Fruit fly (Drosophila melanogaster): ENCODE measurements around the gene CG17292.
A peak's percentile ranks its signal among the peaks of the same experiment; 100 is the strongest.

Gene CG17292

DNA sequence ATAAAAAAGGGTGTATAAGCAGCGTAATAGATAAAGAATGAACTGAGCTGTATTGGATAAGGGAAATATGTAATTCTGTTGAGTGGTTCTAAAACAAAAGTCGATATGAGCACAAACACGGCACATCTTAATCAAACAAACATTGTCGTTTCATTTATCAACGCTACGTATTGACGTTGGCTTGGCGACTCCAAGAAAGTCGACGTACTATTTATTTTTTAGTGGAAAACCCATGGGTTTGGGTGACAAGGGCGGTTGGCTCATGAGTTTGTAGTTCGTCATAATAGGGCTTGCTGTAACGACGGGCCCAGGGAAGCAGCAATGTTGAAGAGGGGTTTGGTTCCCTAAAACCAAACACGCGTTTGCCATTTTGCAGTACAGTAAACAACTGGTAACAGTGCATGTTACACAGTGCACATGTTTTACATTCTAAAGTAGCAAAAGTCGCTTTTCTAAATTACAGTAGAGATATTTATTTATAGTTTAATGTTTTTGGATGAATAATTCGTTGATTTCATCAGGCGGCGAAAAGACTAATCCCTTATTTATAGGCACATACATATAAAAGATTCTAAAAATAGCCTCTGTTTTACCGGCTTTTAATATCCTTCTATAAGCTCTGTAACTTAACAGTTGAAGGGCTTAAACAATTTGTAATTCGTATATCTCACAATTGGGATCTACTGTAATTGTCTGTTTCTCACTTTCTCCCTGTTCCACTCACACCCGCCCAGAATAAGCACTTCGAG lies 8.9 kb upstream of the CG17292 start (continued):
- TF ChIP-seq ems (GFP tag; optimal IDR thresholded peaks at IDR 0.05) (no peak), CG34376 (GFP tag; optimal IDR thresholded peaks at IDR 0.05) (no peak), CG6689 (GFP tag; IDR thresholded peaks at IDR 0.05) (no peak), crp (GFP tag; optimal IDR thresholded peaks at IDR 0.05) (no peak), CG14667 (GFP tag; IDR thresholded peaks at IDR 0.05) (no peak), slou (GFP tag; optimal IDR thresholded peaks at IDR 0.05) (no peak), CG3065 (GFP tag; optimal IDR thresholded peaks at IDR 0.05) (no peak), danr (GFP tag; IDR thresholded peaks at IDR 0.05) (no peak), peb (GFP tag; IDR thresholded peaks at IDR 0.05) (no peak), bigmax (GFP tag; optimal IDR thresholded peaks at IDR 0.05) (no peak), pros (GFP tag; optimal IDR thresholded peaks at IDR 0.05) (peak; percentile 51), CG2199 (GFP tag; IDR thresholded peaks at IDR 0.05) (peak; percentile 38; the same call in 1 of the 3 replicates), CG13287 (GFP tag; IDR thresholded peaks at IDR 0.05; ENCODE audit: partially characterized antibody) (no peak), phol (tag; optimal IDR thresholded peaks at IDR 0.05) (peak; percentile 40), CG34224 (GFP tag; IDR thresholded peaks at IDR 0.05; ENCODE audit: partially characterized antibody) (no peak), Fer1 (GFP tag; optimal IDR thresholded peaks at IDR 0.05) (no peak), ap (GFP tag; IDR thresholded peaks at IDR 0.05) (no peak), CG17912 (GFP tag; optimal IDR thresholded peaks at IDR 0.05) (no peak), stc (GFP tag; IDR thresholded peaks at IDR 0.05) (no peak), CG6854 (GFP tag; optimal IDR thresholded peaks at IDR 0.05) (no peak), sr (GFP tag; IDR thresholded peaks at IDR 0.05) (no peak), zen (tag; optimal IDR thresholded peaks at IDR 0.05) (no peak), grn (GFP tag; optimal IDR thresholded peaks at IDR 0.05) (no peak), trem (tag; optimal IDR thresholded peaks at IDR 0.05) (no peak), E2f2 (GFP tag; IDR thresholded peaks at IDR 0.05) (no peak), CG3163 (GFP tag; optimal IDR thresholded peaks at IDR 0.05) (no peak), CG1233 (GFP tag; optimal IDR thresholded peaks at IDR 0.05) (no peak), mirr (GFP tag; optimal IDR thresholded peaks at IDR 0.05) (no peak), Opbp (GFP tag; IDR thresholded peaks at IDR 0.05; ENCODE audit: partially characterized antibody) (no peak), abd-A (tag; optimal IDR thresholded peaks at IDR 0.05) (no peak), gcm (GFP tag; optimal IDR thresholded peaks at IDR 0.05) (no peak), CG43689 (GFP tag; IDR thresholded peaks at IDR 0.05) (no peak), CG16863 (GFP tag; optimal IDR thresholded peaks at IDR 0.05) (no peak), kah (GFP tag; optimal IDR thresholded peaks at IDR 0.05) (no peak), Scr (GFP tag; IDR thresholded peaks at IDR 0.05; ENCODE audit: partially characterized antibody) (no peak), jumu (GFP tag; optimal IDR thresholded peaks at IDR 0.05) (no peak), lov (optimal IDR thresholded peaks at IDR 0.05) (no peak), lov (GFP tag; IDR thresholded peaks at IDR 0.05) (no peak), her (GFP tag; optimal IDR thresholded peaks at IDR 0.05) (no peak), CG5180 (GFP tag; optimal IDR thresholded peaks at IDR 0.05) (no peak), CG7556 (GFP tag; optimal IDR thresholded peaks at IDR 0.05) (peak; percentile 44), NK7.1 (GFP tag; optimal IDR thresholded peaks at IDR 0.05) (no peak), CG11398 (GFP tag; optimal IDR thresholded peaks at IDR 0.05) (no peak), CG9817 (tag; optimal IDR thresholded peaks at IDR 0.05) (no peak), CG11247 (GFP tag; IDR thresholded peaks at IDR 0.05) (no peak), CG33557 (GFP tag; optimal IDR thresholded peaks at IDR 0.05) (no peak), gcm2 (GFP tag; optimal IDR thresholded peaks at IDR 0.05) (no peak), CG2120 (GFP tag; optimal IDR thresholded peaks at IDR 0.05) (peak; percentile 50), CG1832 (GFP tag; optimal IDR thresholded peaks at IDR 0.05) (no peak), HLH3B (GFP tag; IDR thresholded peaks at IDR 0.05) (no peak), slp2 (GFP tag; optimal IDR thresholded peaks at IDR 0.05) (no peak)
